Fruit fly (Drosophila melanogaster) whole organism, embryonic: Measurements from ENCODE around the gene bon.

Experiments used
- Blimp-1 ChIP-seq: fragments of 200-800 bp; sonication (Bioruptor generic); optimal IDR thresholded peaks from 3 replicates; lab custom pipeline; 2018; ENCODE audit warnings: missing biosample characterization, missing genetic modification characterization, mild to moderate bottlenecking, moderate library complexity, missing genetic modification reagents
- CG13287 ChIP-seq: fragments of 200-800 bp; sonication (Bioruptor generic); IDR thresholded peaks from 2 replicates; pipeline ENCODE4 v1.3.6; 2022; ENCODE audit warnings: missing biosample characterization, missing genetic modification characterization; ENCODE audit not compliant: partially characterized antibody
- CG18476 ChIP-seq: fragments of 200-800 bp; sonication (Bioruptor generic); optimal IDR thresholded peaks from 2 replicates; lab custom pipeline; 2016; ENCODE audit warnings: missing biosample characterization, mild to moderate bottlenecking, missing genetic modification characterization
- CG31388 ChIP-seq: fragments of 200-800 bp; sonication (Bioruptor generic); optimal IDR thresholded peaks from 2 replicates; lab custom pipeline; 2016; ENCODE audit warnings: missing biosample characterization, missing genetic modification characterization
- CG34224 ChIP-seq: fragments of 200-800 bp; sonication (Bioruptor generic); IDR thresholded peaks from 3 replicates; pipeline ENCODE4 v1.3.6; 2022; ENCODE audit warnings: missing biosample characterization, missing genetic modification characterization; ENCODE audit not compliant: partially characterized antibody
- CG3838 ChIP-seq: fragments of 200-800 bp; sonication (Bioruptor generic); optimal IDR thresholded peaks from 3 replicates; lab custom pipeline; 2016; ENCODE audit warnings: missing biosample characterization, missing genetic modification characterization
- CG4617 ChIP-seq: fragments of 200-800 bp; sonication (Bioruptor generic); optimal IDR thresholded peaks from 3 replicates; lab custom pipeline; 2016; ENCODE audit warnings: missing biosample characterization, missing genetic modification characterization, borderline replicate concordance
- CG6654 ChIP-seq: fragments of 200-800 bp; sonication (Bioruptor generic); optimal IDR thresholded peaks from 2 replicates; lab custom pipeline; 2017; ENCODE audit warnings: missing biosample characterization, mild to moderate bottlenecking, missing genetic modification characterization
- CG7987 ChIP-seq: fragments of 200-800 bp; sonication (Bioruptor generic); optimal IDR thresholded peaks from 2 replicates; lab custom pipeline; 2018; ENCODE audit warnings: missing biosample characterization, mild to moderate bottlenecking, missing genetic modification characterization, moderate library complexity
- CG8765 ChIP-seq: fragments of 200-800 bp; sonication (Bioruptor generic); IDR thresholded peaks from 2 replicates; pipeline ENCODE4 v1.3.6; 2022; ENCODE audit warnings: missing biosample characterization, missing genetic modification characterization
- CG9727 ChIP-seq: fragments of 200-800 bp; sonication (Bioruptor generic); optimal IDR thresholded peaks from 3 replicates; lab custom pipeline; 2017; ENCODE audit warnings: missing biosample characterization, mild to moderate bottlenecking, missing genetic modification characterization
- D ChIP-seq, 2 experiments: fragments of 200-800 bp in 1 of 2; fragments of >200 bp in 1 of 2; sonication (Bioruptor generic) in 1 of 2; optimal IDR thresholded peaks; 2 replicates in 1 of 2; 3 replicates in 1 of 2; lab custom pipeline; 2017; ENCODE audit warnings: mild to moderate bottlenecking in 1 of 2, missing biosample characterization in 1 of 2, missing genetic modification characterization in 1 of 2, missing genetic modification reagents in 1 of 2
- Deaf1 ChIP-seq: fragments of 200-800 bp; optimal IDR thresholded peaks from 3 replicates; lab custom pipeline; 2019; ENCODE audit warnings: missing biosample characterization, mild to moderate bottlenecking, missing genetic modification characterization, moderate library complexity
- Doc2 ChIP-seq: fragments of 200-800 bp; sonication (Bioruptor generic); IDR thresholded peaks from 2 replicates; pipeline ENCODE4 v1.3.6; 2022; ENCODE audit warnings: missing biosample characterization, missing genetic modification characterization
- H2.0 ChIP-seq: fragments of 200-800 bp; sonication (Bioruptor generic); IDR thresholded peaks from 2 replicates; pipeline ENCODE4 v1.3.6; 2022; ENCODE audit warnings: missing biosample characterization, missing genetic modification characterization
- Mad ChIP-seq: fragments of 200-800 bp; sonication (Bioruptor generic); optimal IDR thresholded peaks from 2 replicates; lab custom pipeline; 2016; ENCODE audit warnings: missing biosample characterization, missing genetic modification characterization
- Max ChIP-seq: fragments of 200-800 bp; sonication (Bioruptor generic); optimal IDR thresholded peaks from 2 replicates; lab custom pipeline; 2016; ENCODE audit warnings: missing biosample characterization, mild to moderate bottlenecking, missing genetic modification characterization
- Meics ChIP-seq: fragments of 200-800 bp; sonication (Bioruptor generic); optimal IDR thresholded peaks from 2 replicates; lab custom pipeline; 2017; ENCODE audit warnings: missing biosample characterization, mild to moderate bottlenecking, missing genetic modification characterization
- Nf-YB ChIP-seq: fragments of 200-800 bp; sonication (Bioruptor generic); optimal IDR thresholded peaks from 3 replicates; lab custom pipeline; 2019; ENCODE audit warnings: missing biosample characterization, mild to moderate bottlenecking, missing genetic modification characterization, moderate library complexity
- Opbp ChIP-seq: fragments of 200-800 bp; sonication (Bioruptor generic); IDR thresholded peaks from 3 replicates; pipeline ENCODE4 v1.3.6; 2022; ENCODE audit warnings: missing biosample characterization, missing genetic modification characterization; ENCODE audit not compliant: partially characterized antibody
- ab ChIP-seq: fragments of 200-800 bp; sonication (Bioruptor generic); optimal IDR thresholded peaks from 2 replicates; lab custom pipeline; 2016; ENCODE audit warnings: missing biosample characterization, missing genetic modification characterization
- amos ChIP-seq: fragments of 200-800 bp; sonication (Bioruptor generic); IDR thresholded peaks from 2 replicates; pipeline ENCODE4 v1.3.6; 2022; ENCODE audit warnings: missing biosample characterization, missing genetic modification characterization; ENCODE audit not compliant: partially characterized antibody
- ap ChIP-seq: fragments of 200-800 bp; sonication (Bioruptor generic); IDR thresholded peaks from 2 replicates; pipeline ENCODE4 v1.3.6; 2022; ENCODE audit warnings: missing biosample characterization, missing genetic modification characterization
- bcd ChIP-seq: fragments of 200-800 bp; sonication (Bioruptor generic); optimal IDR thresholded peaks from 2 replicates; lab custom pipeline; 2017; ENCODE audit warnings: missing biosample characterization, mild to moderate bottlenecking, missing genetic modification characterization
- chn ChIP-seq: fragments of 200-800 bp; sonication (Bioruptor generic); optimal IDR thresholded peaks from 2 replicates; lab custom pipeline; 2016; ENCODE audit warnings: missing biosample characterization, missing genetic modification characterization
- crc ChIP-seq: fragments of 200-800 bp; sonication (Bioruptor generic); optimal IDR thresholded peaks from 2 replicates; lab custom pipeline; 2016; ENCODE audit warnings: missing biosample characterization, missing genetic modification characterization
- da ChIP-seq: fragments of 200-800 bp; sonication (Bioruptor generic); optimal IDR thresholded peaks from 2 replicates; lab custom pipeline; 2016; ENCODE audit warnings: missing biosample characterization, missing genetic modification characterization
- dmrt11E ChIP-seq: fragments of 200-800 bp; sonication (Bioruptor generic); optimal IDR thresholded peaks from 3 replicates; lab custom pipeline; 2018; ENCODE audit warnings: missing biosample characterization, mild to moderate bottlenecking, missing genetic modification characterization, moderate library complexity
- dysf ChIP-seq: fragments of 200-800 bp; sonication (Bioruptor generic); IDR thresholded peaks from 3 replicates; pipeline ENCODE4 v1.3.6; 2022; ENCODE audit warnings: missing biosample characterization, missing genetic modification characterization
- eve ChIP-seq, 2 experiments: fragments of >200 bp; optimal IDR thresholded peaks; 2 replicates each; lab custom pipeline; 2017; ENCODE audit warnings: missing biosample characterization in 2 of 2, missing genetic modification characterization in 2 of 2
- fd3F ChIP-seq: fragments of 200-800 bp; sonication (Bioruptor generic); optimal IDR thresholded peaks from 2 replicates; lab custom pipeline; 2018; ENCODE audit warnings: missing biosample characterization, mild to moderate bottlenecking, missing genetic modification characterization, moderate library complexity
- grn ChIP-seq: fragments of 200-800 bp; sonication (Bioruptor generic); optimal IDR thresholded peaks from 3 replicates; lab custom pipeline; 2017; ENCODE audit warnings: missing biosample characterization, missing genetic modification characterization
- gsb ChIP-seq: fragments of 200-800 bp; sonication (Bioruptor generic); IDR thresholded peaks from 2 replicates; pipeline ENCODE4 v1.3.6; 2022; ENCODE audit warnings: missing biosample characterization, missing genetic modification characterization
- ind ChIP-seq: fragments of 200-800 bp; sonication (Bioruptor generic); optimal IDR thresholded peaks from 3 replicates; lab custom pipeline; 2016; ENCODE audit warnings: missing biosample characterization, missing genetic modification characterization
- ken ChIP-seq: fragments of 200-800 bp; sonication (Bioruptor generic); IDR thresholded peaks from 3 replicates; pipeline ENCODE4 v1.3.6; 2022; ENCODE audit warnings: missing biosample characterization, missing genetic modification characterization
- klu ChIP-seq: fragments of 200-800 bp; sonication (Bioruptor generic); IDR thresholded peaks from 2 replicates; pipeline ENCODE4 v1.3.6; 2022; ENCODE audit warnings: missing biosample characterization, missing genetic modification characterization
- knrl ChIP-seq: fragments of 200-800 bp; sonication (Bioruptor generic); IDR thresholded peaks from 3 replicates; pipeline ENCODE4 v1.3.6; 2022; ENCODE audit warnings: missing biosample characterization, missing genetic modification characterization; ENCODE audit not compliant: partially characterized antibody
- mirr ChIP-seq: fragments of 200-800 bp; sonication (Bioruptor generic); optimal IDR thresholded peaks from 3 replicates; lab custom pipeline; 2018; ENCODE audit warnings: missing biosample characterization, mild to moderate bottlenecking, missing genetic modification characterization
- otp ChIP-seq: fragments of 200-800 bp; sonication (Bioruptor generic); IDR thresholded peaks from 3 replicates; pipeline ENCODE4, ENCODE4 v1.3.6; 2022; ENCODE audit warnings: missing biosample characterization, missing genetic modification characterization
- peb ChIP-seq: fragments of 200-800 bp; sonication (Bioruptor generic); IDR thresholded peaks from 2 replicates; pipeline ENCODE4 v1.3.6; 2022; ENCODE audit warnings: missing biosample characterization, missing genetic modification characterization
- pnt ChIP-seq: fragments of 200-800 bp; sonication (Bioruptor generic); optimal IDR thresholded peaks from 3 replicates; lab custom pipeline; 2016; ENCODE audit warnings: missing biosample characterization, missing genetic modification characterization
- ro ChIP-seq: fragments of 200-800 bp; sonication (Bioruptor generic); IDR thresholded peaks from 2 replicates; pipeline ENCODE4 v1.3.6; 2022; ENCODE audit warnings: missing biosample characterization, missing genetic modification characterization
- salm ChIP-seq: fragments of 200-800 bp; sonication (Bioruptor generic); optimal IDR thresholded peaks from 2 replicates; lab custom pipeline; 2018; ENCODE audit warnings: missing biosample characterization, mild to moderate bottlenecking, missing genetic modification characterization
- seq ChIP-seq: fragments of 200-800 bp; sonication (Bioruptor generic); IDR thresholded peaks from 2 replicates; pipeline ENCODE4 v1.3.6; 2022; ENCODE audit warnings: missing biosample characterization, missing genetic modification characterization
- slou ChIP-seq: fragments of 200-800 bp; sonication (Bioruptor generic); optimal IDR thresholded peaks from 3 replicates; lab custom pipeline; 2016; ENCODE audit warnings: missing biosample characterization, missing genetic modification characterization
- slp2 ChIP-seq: fragments of 200-800 bp; sonication (Bioruptor generic); optimal IDR thresholded peaks from 2 replicates; lab custom pipeline; 2016; ENCODE audit warnings: missing biosample characterization, missing genetic modification characterization
- so ChIP-seq: fragments of 200-800 bp; sonication (Bioruptor generic); IDR thresholded peaks from 3 replicates; pipeline ENCODE4 v1.3.6; 2022; ENCODE audit warnings: missing biosample characterization, missing genetic modification characterization
- toy ChIP-seq: fragments of 200-800 bp; sonication (Bioruptor generic); IDR thresholded peaks from 2 replicates; pipeline ENCODE4 v1.3.6; 2022; ENCODE audit warnings: missing biosample characterization, missing genetic modification characterization

Gene bon

dm6 chr3R:20549855-20550603 lies 42.9 kb upstream of the bon start (continued):
- TF ChIP-seq ap (GFP tag; lab: Robert Waterston, UW) (peak; percentile 62), slp2 (GFP tag; lab: Kevin White, UChicago) (no peak), ind (GFP tag; lab: Kevin White, UChicago) (peak; percentile 86), CG7987 (peak; percentile 47), CG18476 (GFP tag; lab: Kevin White, UChicago) (peak; percentile 61), otp (GFP tag; lab: Robert Waterston, UW) (peak; percentile 77), CG4617 (GFP tag; lab: Kevin White, UChicago) (peak; percentile 45), gsb (GFP tag; lab: Robert Waterston, UW) (peak; percentile 84), ro (GFP tag; lab: Robert Waterston, UW) (peak; percentile 63), eve (GFP tag; optimal IDR thresholded peaks at IDR 0.05; lab: Kevin White, UChicago) (peak in 1 of 2 experiments; percentile 94), slou (GFP tag; lab: Kevin White, UChicago) (peak; percentile 20), toy (GFP tag; lab: Robert Waterston, UW) (peak; percentile 69; the same call in 1 of the 2 replicates), klu (GFP tag; lab: Robert Waterston, UW) (peak; percentile 71), salm (tag; lab: Kevin White, UChicago) (peak; percentile 74), fd3F (GFP tag; lab: Kevin White, UChicago) (peak; percentile 77), CG6654 (peak; percentile 78), bcd (GFP tag; lab: Kevin White, UChicago) (peak; percentile 88), ken (peak; percentile 76), ab (GFP tag; lab: Kevin White, UChicago) (peak; percentile 42), grn (peak; percentile 60), so (GFP tag; lab: Robert Waterston, UW) (peak; percentile 75), Nf-YB (peak; percentile 54), da (GFP tag; lab: Kevin White, UChicago) (no peak), H2.0 (GFP tag; lab: Robert Waterston, UW) (peak; percentile 72; the same call in 1 of the 2 replicates), Max (GFP tag; lab: Kevin White, UChicago) (peak; percentile 68), CG3838 (GFP tag; lab: Kevin White, UChicago) (peak; percentile 41), crc (GFP tag; lab: Kevin White, UChicago) (no peak), mirr (GFP tag; lab: Kevin White, UChicago) (peak; percentile 93), peb (GFP tag; lab: Robert Waterston, UW) (peak; percentile 73), dysf (GFP tag; lab: Robert Waterston, UW) (peak; percentile 90), Doc2 (GFP tag; lab: Robert Waterston, UW) (0 out of 2 replicates have a peak, but pooled peaks have one; percentile 6), CG31388 (GFP tag; lab: Kevin White, UChicago) (peak; percentile 39), CG9727 (GFP tag; lab: Kevin White, UChicago) (peak; percentile 86), chn (GFP tag; lab: Kevin White, UChicago) (peak; percentile 55), Deaf1 (tag; lab: Kevin White, UChicago) (peak; percentile 82), amos (GFP tag; lab: Robert Waterston, UW) (peak; percentile 32; the same call in 1 of the 2 replicates), CG8765 (GFP tag; lab: Robert Waterston, UW) (no peak; the same call in 1 of the 2 replicates), Meics (GFP tag; lab: Kevin White, UChicago) (peak; percentile 88), seq (peak; percentile 72), pnt (GFP tag; lab: Kevin White, UChicago) (peak; percentile 27), dmrt11E (tag; lab: Kevin White, UChicago) (peak; percentile 85), D (optimal IDR thresholded peaks at IDR 0.05; lab: Kevin White, UChicago) (no peak), D (GFP tag; optimal IDR thresholded peaks at IDR 0.05; lab: Kevin White, UChicago) (peak; percentile 85), Mad (peak; percentile 46), CG13287 (no peak; the same call in 1 of the 2 replicates), knrl (GFP tag; lab: Robert Waterston, UW) (0 out of 3 replicates have a peak, but pooled peaks have one; percentile 22), Opbp (GFP tag; lab: Robert Waterston, UW) (no peak), Blimp-1 (peak; percentile 93), CG34224 (GFP tag; lab: Robert Waterston, UW) (no peak)
